Fruit fly (Drosophila melanogaster) whole organism, pupa: Measurements from ENCODE around the gene CG32100.

Experiments used
- CG12605 ChIP-seq: fragments of 200-800 bp; sonication (Bioruptor generic); IDR thresholded peaks from 2 replicates; pipeline ENCODE4 v1.3.6; 2022; ENCODE audit warnings: missing biosample characterization, missing genetic modification characterization
- CG4496 ChIP-seq: fragments of 200-800 bp; sonication (Bioruptor generic); IDR thresholded peaks from 3 replicates; pipeline ENCODE4 v1.3.6; 2022; ENCODE audit warnings: missing biosample characterization, missing genetic modification characterization
- CG8301 ChIP-seq: fragments of 200-800 bp; sonication (Bioruptor generic); optimal IDR thresholded peaks from 2 replicates; lab custom pipeline; 2018; ENCODE audit warnings: missing biosample characterization, mild to moderate bottlenecking, missing genetic modification characterization
- EcR ChIP-seq: fragments of 200-800 bp; sonication (Bioruptor generic); optimal IDR thresholded peaks from 3 replicates; lab custom pipeline; 2019; ENCODE audit warnings: missing biosample characterization, missing genetic modification characterization, mild to moderate bottlenecking, moderate library complexity, missing genetic modification reagents

DNA sequence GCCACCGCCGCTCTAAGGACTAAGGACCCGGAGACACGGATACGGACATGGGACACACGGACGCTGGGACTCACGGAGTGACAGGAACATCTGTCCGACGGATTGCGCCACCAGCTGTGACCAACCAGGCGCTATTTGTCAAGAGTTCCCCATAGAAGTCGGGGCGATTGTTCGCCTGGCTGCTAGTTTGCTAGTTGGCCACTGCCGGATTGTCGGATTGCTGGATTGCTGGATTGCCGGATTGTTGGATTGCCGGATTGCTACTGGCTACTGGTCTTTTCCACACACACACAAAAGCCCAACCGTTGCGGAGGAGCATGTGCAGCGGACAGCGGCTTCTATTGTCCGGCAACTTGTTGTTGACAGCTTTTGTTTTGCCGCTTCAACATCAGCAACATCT, 40.1 kb upstream of the CG32100 start:
- TF ChIP-seq EcR, result no peak
- no peak for TF ChIP-seq CG8301
- TF ChIP-seq CG12605 (GFP tag; lab: Robert Waterston, UW), result no peak
- TF ChIP-seq CG4496 (GFP tag; lab: Robert Waterston, UW), result no peak
